Fruit fly (Drosophila melanogaster) whole organism, wandering third instar larva: Measurements from ENCODE around the gene Sap130.

ENCODE experiments used
- Abd-B ChIP-seq: fragments of >200 bp; optimal IDR thresholded peaks from 2 replicates; lab custom pipeline; 2017; ENCODE audit warnings: missing biosample characterization, missing genetic modification characterization
- CG9705 ChIP-seq: fragments of 200-800 bp; sonication (Bioruptor generic); optimal IDR thresholded peaks from 2 replicates; lab custom pipeline; 2018; ENCODE audit warnings: missing biosample characterization, mild to moderate bottlenecking, missing genetic modification characterization
- CrebA ChIP-seq: fragments of 200-800 bp; sonication (Bioruptor generic); optimal IDR thresholded peaks from 2 replicates; lab custom pipeline; 2016; ENCODE audit warnings: missing biosample characterization, mild to moderate bottlenecking, missing genetic modification characterization, borderline replicate concordance
- Dfd ChIP-seq: fragments of >200 bp; optimal IDR thresholded peaks from 2 replicates; lab custom pipeline; 2017; ENCODE audit warnings: missing biosample characterization, missing genetic modification characterization
- Dif ChIP-seq: fragments of 200-275, 200-300 bp; sonication (Bioruptor generic); optimal IDR thresholded peaks from 2 replicates; lab custom pipeline; 2018; ENCODE audit warnings: missing biosample characterization, missing genetic modification characterization; ENCODE audit not compliant: partially characterized antibody
- GATAd ChIP-seq: sonication (Bioruptor generic); optimal IDR thresholded peaks from 2 replicates; lab custom pipeline; 2016; ENCODE audit warnings: missing biosample characterization, missing genetic modification characterization
- HLH106 ChIP-seq: fragments of 200-800 bp; optimal IDR thresholded peaks from 3 replicates; lab custom pipeline; 2019; ENCODE audit warnings: missing biosample characterization, mild to moderate bottlenecking, missing genetic modification characterization, moderate library complexity
- Hnf4 ChIP-seq: fragments of 200-800 bp; sonication (Bioruptor generic); optimal IDR thresholded peaks from 2 replicates; lab custom pipeline; 2016; ENCODE audit warnings: missing biosample characterization, mild to moderate bottlenecking, missing genetic modification characterization
- Hr78 ChIP-seq: fragments of >200 bp; optimal IDR thresholded peaks from 2 replicates; lab custom pipeline; 2017; ENCODE audit warnings: missing biosample characterization, missing genetic modification characterization
- Hr83 ChIP-seq: fragments of 200-300 bp; sonication (Bioruptor generic); optimal IDR thresholded peaks from 2 replicates; lab custom pipeline; 2016; ENCODE audit warnings: missing biosample characterization, mild to moderate bottlenecking, missing genetic modification characterization, moderate library complexity; ENCODE audit not compliant: poor library complexity, severe bottlenecking
- Jra ChIP-seq: sonication (Bioruptor generic); optimal IDR thresholded peaks from 2 replicates; lab custom pipeline; 2016; ENCODE audit warnings: missing biosample characterization, missing genetic modification characterization
- Mio ChIP-seq: sonication (Bioruptor generic); optimal IDR thresholded peaks from 2 replicates; lab custom pipeline; 2016; ENCODE audit warnings: missing biosample characterization, missing genetic modification characterization
- Myc ChIP-seq: fragments of >200 bp; optimal IDR thresholded peaks from 2 replicates; lab custom pipeline; 2017
- N ChIP-seq: fragments of >200 bp; optimal IDR thresholded peaks from 2 replicates; lab custom pipeline; 2018; ENCODE audit warnings: missing biosample characterization, missing external identifiers, missing genetic modification characterization
- OdsH ChIP-seq: fragments of 200-800 bp; sonication (Bioruptor generic); optimal IDR thresholded peaks from 2 replicates; lab custom pipeline; 2016; ENCODE audit warnings: missing biosample characterization, mild to moderate bottlenecking, missing genetic modification characterization
- Rel ChIP-seq, 2 experiments: fragments of 200-800 bp; sonication (Bioruptor generic) in 1 of 2; optimal IDR thresholded peaks; 2 replicates in 1 of 2; 3 replicates in 1 of 2; lab custom pipeline; 2016 to 2019; ENCODE audit warnings: mild to moderate bottlenecking in 2 of 2, missing biosample characterization in 2 of 2, missing genetic modification characterization in 2 of 2, moderate library complexity in 1 of 2
- Sp1 ChIP-seq: fragments of 200-800 bp; sonication (Bioruptor generic); optimal IDR thresholded peaks from 3 replicates; lab custom pipeline; 2019; ENCODE audit warnings: missing biosample characterization, mild to moderate bottlenecking, missing genetic modification characterization, moderate library complexity
- br ChIP-seq: fragments of 200-800 bp; sonication (Bioruptor generic); optimal IDR thresholded peaks from 2 replicates; lab custom pipeline; 2016; ENCODE audit warnings: missing biosample characterization, missing genetic modification characterization
- brk ChIP-seq: fragments of 200-800 bp; sonication (Bioruptor generic); optimal IDR thresholded peaks from 2 replicates; lab custom pipeline; 2016; ENCODE audit warnings: missing biosample characterization, mild to moderate bottlenecking, missing genetic modification characterization
- dl ChIP-seq, 2 experiments: fragments of 175-275, 200-275 bp in 1 of 2; fragments of 200-275 bp in 1 of 2; sonication (Bioruptor generic); optimal IDR thresholded peaks; lab custom pipeline; 2018; ENCODE audit warnings: mild to moderate bottlenecking in 2 of 2, missing biosample characterization in 2 of 2, missing genetic modification characterization in 2 of 2, moderate library complexity in 2 of 2; ENCODE audit not compliant: partially characterized antibody in 2 of 2, insufficient read depth in 1 of 2
- dmrt93B ChIP-seq: fragments of 200-800 bp; sonication (Bioruptor generic); optimal IDR thresholded peaks from 2 replicates; lab custom pipeline; 2018; ENCODE audit warnings: missing biosample characterization, mild to moderate bottlenecking, missing genetic modification characterization
- dsf ChIP-seq: sonication (Bioruptor generic); optimal IDR thresholded peaks from 2 replicates; lab custom pipeline; 2016; ENCODE audit warnings: missing biosample characterization, missing genetic modification characterization, borderline replicate concordance
- ey ChIP-seq: fragments of 200-800 bp; sonication (Bioruptor generic); optimal IDR thresholded peaks from 2 replicates; lab custom pipeline; 2016; ENCODE audit warnings: missing biosample characterization, missing genetic modification characterization
- foxo ChIP-seq, 2 experiments: fragments of 200-800 bp; sonication (Bioruptor generic); optimal IDR thresholded peaks; 2 replicates in 1 of 2; 3 replicates in 1 of 2; lab custom pipeline; 2016 to 2017; ENCODE audit warnings: missing biosample characterization in 2 of 2, missing genetic modification characterization in 2 of 2
- fru ChIP-seq: fragments of 200-800 bp; sonication (Bioruptor generic); optimal IDR thresholded peaks from 3 replicates; lab custom pipeline; 2016; ENCODE audit warnings: missing biosample characterization, mild to moderate bottlenecking, missing genetic modification characterization
- h ChIP-seq: fragments of 200-800 bp; sonication (Bioruptor generic); optimal IDR thresholded peaks from 3 replicates; lab custom pipeline; 2016; ENCODE audit warnings: missing biosample characterization, mild to moderate bottlenecking, missing genetic modification characterization
- jim ChIP-seq: fragments of 175-275, 200-325 bp; sonication (Bioruptor generic); optimal IDR thresholded peaks from 2 replicates; lab custom pipeline; 2016; ENCODE audit warnings: missing biosample characterization, mild to moderate bottlenecking, missing genetic modification characterization
- lola ChIP-seq: fragments of >200 bp; optimal IDR thresholded peaks from 2 replicates; lab custom pipeline; 2017; ENCODE audit warnings: missing biosample characterization, missing genetic modification characterization
- pan ChIP-seq: fragments of >200 bp; optimal IDR thresholded peaks from 2 replicates; lab custom pipeline; 2017
- psq ChIP-seq: fragments of 200-800 bp; sonication (Bioruptor generic); optimal IDR thresholded peaks from 3 replicates; lab custom pipeline; 2017; ENCODE audit warnings: missing biosample characterization, mild to moderate bottlenecking, missing genetic modification characterization, moderate library complexity
- rgr ChIP-seq: fragments of 200-800 bp; sonication (Bioruptor generic); optimal IDR thresholded peaks from 3 replicates; lab custom pipeline; 2016; ENCODE audit warnings: missing biosample characterization, mild to moderate bottlenecking, missing genetic modification characterization
- sage ChIP-seq: fragments of 200-800 bp; sonication (Bioruptor generic); optimal IDR thresholded peaks from 2 replicates; lab custom pipeline; 2016; ENCODE audit warnings: missing biosample characterization, mild to moderate bottlenecking, missing genetic modification characterization
- sv ChIP-seq: fragments of 200-800 bp; sonication (Bioruptor generic); optimal IDR thresholded peaks from 3 replicates; lab custom pipeline; 2016; ENCODE audit warnings: missing biosample characterization, missing genetic modification characterization
- tai ChIP-seq: sonication (Bioruptor generic); optimal IDR thresholded peaks from 2 replicates; lab custom pipeline; 2016; ENCODE audit warnings: missing biosample characterization, missing genetic modification characterization
- usp ChIP-seq: fragments of >200 bp; optimal IDR thresholded peaks from 2 replicates; lab custom pipeline; 2017; ENCODE audit warnings: missing biosample characterization, missing genetic modification characterization
- woc ChIP-seq: sonication (Bioruptor generic); optimal IDR thresholded peaks from 2 replicates; lab custom pipeline; 2016; ENCODE audit warnings: missing biosample characterization, mild to moderate bottlenecking, missing genetic modification characterization

Gene Sap130

dm6 chr3L:12803159-12804034 is 2.3 kb upstream of the Sap130 start:
- TF ChIP-seq sage (GFP tag; lab: Kevin White, UChicago) = no peak
- peak; percentile 55 for TF ChIP-seq fru
- no peak for TF ChIP-seq Dfd (GFP tag; lab: Kevin White, UChicago)
- peak; percentile 43 for TF ChIP-seq rgr (GFP tag; lab: Kevin White, UChicago)
- peak; percentile 26 for TF ChIP-seq ey
- peak; percentile 25 for TF ChIP-seq HLH106 (tag; lab: Kevin White, UChicago)
- TF ChIP-seq Sp1 = peak; percentile 13
- peak; percentile 79 for TF ChIP-seq sv (GFP tag; lab: Kevin White, UChicago)
- TF ChIP-seq foxo (GFP tag; optimal IDR thresholded peaks at IDR 0.05; lab: Kevin White, UChicago) = peak in 1 of 2 experiments; percentile 28

- no peak for TF ChIP-seq dmrt93B (GFP tag; lab: Kevin White, UChicago)
- peak; percentile 5 for TF ChIP-seq Hr83 (GFP tag; lab: Kevin White, UChicago)
- peak; percentile 84 for TF ChIP-seq lola (GFP tag; lab: Kevin White, UChicago)
- no peak for TF ChIP-seq brk (GFP tag; lab: Kevin White, UChicago)
- TF ChIP-seq psq (GFP tag; lab: Kevin White, UChicago) = peak; percentile 80
- peak; percentile 94 for TF ChIP-seq Dif (GFP tag; lab: Kevin White, UChicago)
- TF ChIP-seq dl (GFP tag; optimal IDR thresholded peaks at IDR 0.05; lab: Kevin White, UChicago; ENCODE audit: insufficient read depth in 1 of 2, partially characterized antibody in 2 of 2) = peak; percentile 65 to 89
- TF ChIP-seq OdsH = peak; percentile 15
- TF ChIP-seq, all 38 proteins: peak for 6
Observed at dm6 chr3L:12804035-12804729, 1.5 kb upstream of the Sap130 start.

- TF ChIP-seq Dif (GFP tag; lab: Kevin White, UChicago) (peak; percentile 49), Sp1 (peak; percentile 14), HLH106 (tag; lab: Kevin White, UChicago) (peak; percentile 1), rgr (GFP tag; lab: Kevin White, UChicago) (peak; percentile 31), Dfd (GFP tag; lab: Kevin White, UChicago) (no peak), brk (GFP tag; lab: Kevin White, UChicago) (no peak), psq (GFP tag; lab: Kevin White, UChicago) (peak; percentile 69), Hr83 (GFP tag; lab: Kevin White, UChicago) (peak; percentile 31), Abd-B (GFP tag; lab: Kevin White, UChicago) (no peak), Rel (GFP tag; optimal IDR thresholded peaks at IDR 0.05; lab: Kevin White, UChicago) (no peak), Rel (tag; optimal IDR thresholded peaks at IDR 0.05; lab: Kevin White, UChicago) (peak; percentile 50), dmrt93B (GFP tag; lab: Kevin White, UChicago) (no peak), CG9705 (GFP tag; lab: Kevin White, UChicago) (no peak)
Observed at dm6 chr3L:12804730-12805170, 952 bp upstream of the Sap130 start, which contains the start of gene Atg1. Gene Atg1 (minus strand): TSS chr3L:12805116.

dm6 chr3L:12806290-12806743 is 615 bp downstream of the Sap130 start:
- TF ChIP-seq sv (GFP tag; lab: Kevin White, UChicago) = no peak
- no peak for TF ChIP-seq brk (GFP tag; lab: Kevin White, UChicago)
- peak; percentile 34 for TF ChIP-seq CG9705 (GFP tag; lab: Kevin White, UChicago)
- no peak for TF ChIP-seq pan (lab: Kevin White, UChicago)
- peak; percentile 78 for TF ChIP-seq sage (GFP tag; lab: Kevin White, UChicago)
- TF ChIP-seq Mio (GFP tag; lab: Kevin White, UChicago) = no peak
- no peak for TF ChIP-seq Hnf4 (GFP tag; lab: Kevin White, UChicago)
- peak; percentile 66 for TF ChIP-seq OdsH
- TF ChIP-seq GATAd (GFP tag; lab: Kevin White, UChicago) = no peak
- no peak for TF ChIP-seq CrebA (GFP tag; lab: Kevin White, UChicago)
- TF ChIP-seq Hr78 (GFP tag; lab: Kevin White, UChicago) = no peak
- TF ChIP-seq jim (GFP tag; lab: Kevin White, UChicago) = no peak
- TF ChIP-seq N (GFP tag; lab: Kevin White, UChicago) = no peak
- TF ChIP-seq dmrt93B (GFP tag; lab: Kevin White, UChicago) = no peak
- no peak for TF ChIP-seq lola (GFP tag; lab: Kevin White, UChicago)
- no peak for TF ChIP-seq tai
- TF ChIP-seq h (GFP tag; lab: Kevin White, UChicago) = peak; percentile 49
- TF ChIP-seq Abd-B (GFP tag; lab: Kevin White, UChicago) = no peak
- no peak for TF ChIP-seq Jra (GFP tag; lab: Kevin White, UChicago)
- no peak for TF ChIP-seq Myc (lab: Kevin White, UChicago)
- TF ChIP-seq foxo (GFP tag; optimal IDR thresholded peaks at IDR 0.05; lab: Kevin White, UChicago) = peak in 1 of 2 experiments; percentile 70
- peak; percentile 70 for TF ChIP-seq rgr (GFP tag; lab: Kevin White, UChicago)
- TF ChIP-seq dsf (GFP tag; lab: Kevin White, UChicago) = no peak
- peak; percentile 67 for TF ChIP-seq Sp1
- no peak for TF ChIP-seq usp (GFP tag; lab: Kevin White, UChicago)
- peak; percentile 55 for TF ChIP-seq woc (GFP tag; lab: Kevin White, UChicago)
- no peak for TF ChIP-seq Dfd (GFP tag; lab: Kevin White, UChicago)
- TF ChIP-seq br = peak; percentile 23
- peak; percentile 46 for TF ChIP-seq Rel (GFP tag; optimal IDR thresholded peaks at IDR 0.05; lab: Kevin White, UChicago)
- TF ChIP-seq Rel (tag; optimal IDR thresholded peaks at IDR 0.05; lab: Kevin White, UChicago) = peak; percentile 32
- peak; percentile 37 for TF ChIP-seq ey
